Worm (Caenorhabditis elegans) whole organism, L1 larva: Measurements from ENCODE around the gene crb-1.

Experiments used
- aha-1 ChIP-seq: fragments of 150-350 bp; optimal IDR thresholded peaks from 2 replicates; lab custom pipeline; 2014; ENCODE audit warnings: missing biosample characterization, missing genetic modification characterization
- ces-1 ChIP-seq: fragments of 150-350 bp; optimal IDR thresholded peaks from 2 replicates; lab custom pipeline; 2014; ENCODE audit warnings: missing biosample characterization, missing genetic modification reagents, missing genetic modification characterization
- efl-3 ChIP-seq: fragments of 200-800 bp; sonication (Bioruptor generic); optimal IDR thresholded peaks from 2 replicates; lab custom pipeline; 2018; ENCODE audit warnings: mild to moderate bottlenecking, missing genetic modification characterization, missing compliant biosample characterization
- mep-1 ChIP-seq: fragments of 150-350 bp; optimal IDR thresholded peaks from 2 replicates; lab custom pipeline; 2014; ENCODE audit warnings: missing biosample characterization, missing genetic modification characterization
- nhr-237 ChIP-seq: fragments of 150-350 bp; optimal IDR thresholded peaks from 2 replicates; lab custom pipeline; 2014; ENCODE audit warnings: missing biosample characterization, missing genetic modification characterization
- nhr-76 ChIP-seq: sonication (generic microtip); optimal IDR thresholded peaks from 2 replicates; lab custom pipeline; 2017; ENCODE audit warnings: missing biosample characterization, missing genetic modification characterization
- pqm-1 ChIP-seq: sonication (generic microtip); optimal IDR thresholded peaks from 3 replicates; lab custom pipeline; 2017; ENCODE audit warnings: missing biosample characterization, missing genetic modification characterization
- skn-1 ChIP-seq: fragments of 150-350 bp; optimal IDR thresholded peaks from 2 replicates; lab custom pipeline; 2014; ENCODE audit warnings: missing biosample characterization, missing genetic modification characterization
- unc-130 ChIP-seq: fragments of 150-350 bp; optimal IDR thresholded peaks from 2 replicates; lab custom pipeline; 2017; ENCODE audit warnings: missing biosample characterization, missing genetic modification characterization, inconsistent platforms

DNA sequence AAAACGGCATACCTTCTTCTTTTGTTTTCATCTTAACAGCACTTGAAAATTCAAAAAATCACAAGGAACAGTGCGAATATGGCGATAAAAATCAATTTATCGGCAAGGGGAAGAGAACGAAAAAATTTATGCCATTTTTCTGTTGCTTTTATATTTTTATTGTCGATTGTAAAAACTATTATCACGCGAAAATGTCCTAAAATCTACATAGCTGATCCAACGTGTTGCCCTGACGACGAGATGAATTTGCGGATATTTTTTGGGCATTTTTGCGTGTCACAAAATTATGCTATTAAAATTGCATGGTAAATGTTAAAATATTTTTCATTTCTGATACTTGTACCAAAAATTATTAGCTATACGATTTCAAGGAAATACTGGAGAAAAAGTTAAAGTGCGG lies 31.8 kb downstream of the crb-1 start, which contains the start of gene F10D7.4:
- TF ChIP-seq ces-1 (GFP tag; lab: Kevin White, UChicago) (no peak), pqm-1 (tag; lab: Kevin White, UChicago) (no peak), nhr-237 (tag; lab: Kevin White, UChicago) (no peak), mep-1 (tag; lab: Kevin White, UChicago) (no peak), aha-1 (no peak), nhr-76 (tag; lab: Kevin White, UChicago) (no peak), skn-1 (no peak), unc-130 (tag; lab: Kevin White, UChicago) (no peak), efl-3 (GFP tag; lab: Kevin White, UChicago) (no peak)
